Fruit fly (Drosophila melanogaster) whole organism, embryonic: Measurements from ENCODE around the gene Blm.
A peak's percentile ranks its signal among the peaks of the same experiment; 100 is the strongest.

Experiments
- Atf6 ChIP-seq: fragments of 200-800 bp; sonication (Bioruptor generic); IDR thresholded peaks from 2 replicates; pipeline ENCODE4 v1.3.6; 2022; ENCODE audit warnings: missing biosample characterization, missing genetic modification characterization
- Awh ChIP-seq: fragments of 200-800 bp; sonication (Bioruptor generic); IDR thresholded peaks from 2 replicates; pipeline ENCODE4, ENCODE4 v1.3.6; 2022; ENCODE audit warnings: missing biosample characterization, missing genetic modification characterization
- Blimp-1 ChIP-seq: fragments of 200-800 bp; sonication (Bioruptor generic); optimal IDR thresholded peaks from 3 replicates; lab custom pipeline; 2018; ENCODE audit warnings: missing biosample characterization, missing genetic modification characterization, mild to moderate bottlenecking, moderate library complexity, missing genetic modification reagents
- BtbVII ChIP-seq: fragments of 200-800 bp; sonication (Bioruptor generic); optimal IDR thresholded peaks from 3 replicates; lab custom pipeline; 2017; ENCODE audit warnings: missing biosample characterization, mild to moderate bottlenecking, missing genetic modification characterization
- CG10267 ChIP-seq: fragments of 200-800 bp; sonication (Bioruptor generic); optimal IDR thresholded peaks from 2 replicates; lab custom pipeline; 2018; ENCODE audit warnings: missing biosample characterization, mild to moderate bottlenecking, missing genetic modification characterization, moderate library complexity
- CG10979 ChIP-seq: fragments of 200-800 bp; sonication (Bioruptor generic); optimal IDR thresholded peaks from 2 replicates; lab custom pipeline; 2018; ENCODE audit warnings: missing biosample characterization, mild to moderate bottlenecking, missing genetic modification characterization, moderate library complexity
- CG12391 ChIP-seq: fragments of 200-800 bp; sonication (Bioruptor generic); optimal IDR thresholded peaks from 3 replicates; lab custom pipeline; 2018; ENCODE audit warnings: missing biosample characterization, mild to moderate bottlenecking, missing genetic modification characterization, moderate library complexity
- CG12769 ChIP-seq: fragments of 200-800 bp; sonication (Bioruptor generic); optimal IDR thresholded peaks from 2 replicates; lab custom pipeline; 2019; ENCODE audit warnings: missing biosample characterization, mild to moderate bottlenecking, missing genetic modification characterization, moderate library complexity
- CG13624 ChIP-seq: fragments of 200-800 bp; sonication (Bioruptor generic); optimal IDR thresholded peaks from 2 replicates; lab custom pipeline; 2016; ENCODE audit warnings: missing biosample characterization, missing genetic modification characterization
- CG15011 ChIP-seq: fragments of 200-800 bp; sonication (Bioruptor generic); optimal IDR thresholded peaks from 3 replicates; lab custom pipeline; 2018; ENCODE audit warnings: missing biosample characterization, mild to moderate bottlenecking, missing genetic modification characterization
- CG15601 ChIP-seq: fragments of 200-800 bp; sonication (Bioruptor generic); optimal IDR thresholded peaks from 3 replicates; lab custom pipeline; 2019; ENCODE audit warnings: missing biosample characterization, mild to moderate bottlenecking, missing genetic modification characterization, moderate library complexity
- CG16815 ChIP-seq: fragments of 200-800 bp; sonication (Bioruptor generic); optimal IDR thresholded peaks from 3 replicates; lab custom pipeline; 2017; ENCODE audit warnings: missing biosample characterization, mild to moderate bottlenecking, missing genetic modification characterization
- CG17361 ChIP-seq: fragments of 200-800 bp; sonication (Bioruptor generic); IDR thresholded peaks from 3 replicates; pipeline ENCODE4 v1.3.6; 2022; ENCODE audit warnings: missing biosample characterization, missing genetic modification characterization
- CG3838 ChIP-seq: fragments of 200-800 bp; sonication (Bioruptor generic); optimal IDR thresholded peaks from 3 replicates; lab custom pipeline; 2016; ENCODE audit warnings: missing biosample characterization, missing genetic modification characterization
- CG4404 ChIP-seq: fragments of 200-800 bp; sonication (Bioruptor generic); IDR thresholded peaks from 2 replicates; pipeline ENCODE4 v1.3.6; 2022; ENCODE audit warnings: missing biosample characterization, missing genetic modification characterization
- CG4854 ChIP-seq: fragments of 200-800 bp; sonication (Bioruptor generic); optimal IDR thresholded peaks from 2 replicates; lab custom pipeline; 2016; ENCODE audit warnings: missing biosample characterization, missing genetic modification characterization, inconsistent platforms
- CG6254 ChIP-seq: fragments of 200-800 bp; sonication (Bioruptor generic); optimal IDR thresholded peaks from 3 replicates; lab custom pipeline; 2017; ENCODE audit warnings: mild to moderate bottlenecking, missing biosample characterization, missing genetic modification reagents, missing genetic modification characterization
- CG6791 ChIP-seq: fragments of 200-800 bp; sonication (Bioruptor generic); IDR thresholded peaks from 3 replicates; pipeline ENCODE4 v1.3.6; 2022; ENCODE audit warnings: missing biosample characterization, missing genetic modification characterization; ENCODE audit not compliant: partially characterized antibody
- CG7839 ChIP-seq: fragments of 200-800 bp; sonication (Bioruptor generic); optimal IDR thresholded peaks from 3 replicates; lab custom pipeline; 2018; ENCODE audit warnings: missing biosample characterization, mild to moderate bottlenecking, missing genetic modification characterization, moderate library complexity
- CG8944 ChIP-seq: fragments of 200-800 bp; sonication (Bioruptor generic); optimal IDR thresholded peaks from 3 replicates; lab custom pipeline; 2016; ENCODE audit warnings: missing biosample characterization, missing genetic modification characterization
- Dfd ChIP-seq, 2 experiments: fragments of >200 bp; optimal IDR thresholded peaks; 2 replicates each; lab custom pipeline; 2017; ENCODE audit warnings: missing biosample characterization in 2 of 2, missing genetic modification characterization in 2 of 2
- Ets97D ChIP-seq: fragments of 200-800 bp; sonication (Bioruptor generic); optimal IDR thresholded peaks from 3 replicates; lab custom pipeline; 2016; ENCODE audit warnings: missing biosample characterization, missing genetic modification characterization
- H2.0 ChIP-seq: fragments of 200-800 bp; sonication (Bioruptor generic); IDR thresholded peaks from 2 replicates; pipeline ENCODE4 v1.3.6; 2022; ENCODE audit warnings: missing biosample characterization, missing genetic modification characterization
- HLH54F ChIP-seq: fragments of 200-800 bp; sonication (Bioruptor generic); optimal IDR thresholded peaks from 3 replicates; lab custom pipeline; 2016; ENCODE audit warnings: missing biosample characterization, missing genetic modification characterization
- Neu2 ChIP-seq: fragments of 200-800 bp; sonication (Bioruptor generic); optimal IDR thresholded peaks from 3 replicates; lab custom pipeline; 2016; ENCODE audit warnings: missing biosample characterization, missing genetic modification characterization, borderline replicate concordance
- NfI ChIP-seq: fragments of 200-800 bp; sonication (Bioruptor generic); optimal IDR thresholded peaks from 3 replicates; lab custom pipeline; 2018; ENCODE audit warnings: missing biosample characterization, mild to moderate bottlenecking, missing genetic modification characterization, moderate library complexity
- Rx ChIP-seq: fragments of 200-800 bp; sonication (Bioruptor generic); IDR thresholded peaks from 2 replicates; pipeline ENCODE4 v1.3.6; 2022; ENCODE audit warnings: missing biosample characterization, missing genetic modification characterization
- Scr ChIP-seq: fragments of 200-800 bp; sonication (Bioruptor generic); IDR thresholded peaks from 2 replicates; pipeline ENCODE4 v1.3.6; 2022; ENCODE audit warnings: missing biosample characterization, missing genetic modification characterization; ENCODE audit not compliant: partially characterized antibody
- Sry-β ChIP-seq: fragments of 200-800 bp; sonication (Bioruptor generic); optimal IDR thresholded peaks from 2 replicates; lab custom pipeline; 2018; ENCODE audit warnings: missing biosample characterization, mild to moderate bottlenecking, missing genetic modification characterization, moderate library complexity
- Trl ChIP-seq, 3 experiments: fragments of >200 bp in 2 of 3; fragments of 200-800 bp in 1 of 3; sonication (Bioruptor generic) in 1 of 3; optimal IDR thresholded peaks; 2 replicates in 1 of 3; 3 replicates in 2 of 3; lab custom pipeline; 2016 to 2017; ENCODE audit warnings: missing biosample characterization in 1 of 3, missing genetic modification characterization in 1 of 3
- abd-A ChIP-seq: fragments of 200-800 bp; sonication (Bioruptor generic); optimal IDR thresholded peaks from 3 replicates; lab custom pipeline; 2019; ENCODE audit warnings: missing biosample characterization, mild to moderate bottlenecking, missing genetic modification characterization, moderate library complexity
- ato ChIP-seq: fragments of 200-800 bp; sonication (Bioruptor generic); IDR thresholded peaks from 2 replicates; pipeline ENCODE4 v1.3.6; 2022; ENCODE audit warnings: missing biosample characterization, missing genetic modification characterization; ENCODE audit not compliant: partially characterized antibody
- bowl ChIP-seq: fragments of 200-800 bp; sonication (Bioruptor generic); IDR thresholded peaks from 2 replicates; pipeline ENCODE4 v1.3.6; 2022; ENCODE audit warnings: missing biosample characterization, missing genetic modification characterization
- cato ChIP-seq: fragments of 200-800 bp; sonication (Bioruptor generic); optimal IDR thresholded peaks from 2 replicates; lab custom pipeline; 2016; ENCODE audit warnings: missing biosample characterization, missing genetic modification characterization, borderline replicate concordance
- dm ChIP-seq: fragments of 200-800 bp; sonication (Bioruptor generic); optimal IDR thresholded peaks from 3 replicates; lab custom pipeline; 2016; ENCODE audit warnings: missing biosample characterization, missing genetic modification characterization
- ems ChIP-seq: fragments of 200-800 bp; sonication (Bioruptor generic); optimal IDR thresholded peaks from 3 replicates; lab custom pipeline; 2016; ENCODE audit warnings: missing biosample characterization, missing genetic modification characterization
- gcm ChIP-seq: fragments of 200-800 bp; sonication (Bioruptor generic); optimal IDR thresholded peaks from 2 replicates; lab custom pipeline; 2019; ENCODE audit warnings: missing biosample characterization, mild to moderate bottlenecking, missing genetic modification characterization, moderate library complexity
- gsb-n ChIP-seq: fragments of 200-800 bp; sonication (Bioruptor generic); optimal IDR thresholded peaks from 3 replicates; lab custom pipeline; 2018; ENCODE audit warnings: missing biosample characterization, mild to moderate bottlenecking, missing genetic modification characterization
- h ChIP-seq: fragments of >200 bp; optimal IDR thresholded peaks from 2 replicates; lab custom pipeline; 2017
- insv ChIP-seq, 2 experiments: fragments of 200-800 bp; sonication (Bioruptor generic); optimal IDR thresholded peaks; 3 replicates each; lab custom pipeline; 2016 to 2018; ENCODE audit warnings: missing biosample characterization in 2 of 2, missing genetic modification characterization in 2 of 2
- jing ChIP-seq: fragments of 200-800 bp; sonication (Bioruptor generic); optimal IDR thresholded peaks from 2 replicates; lab custom pipeline; 2018; ENCODE audit warnings: missing biosample characterization, mild to moderate bottlenecking, missing genetic modification characterization
- knrl ChIP-seq: fragments of 200-800 bp; sonication (Bioruptor generic); IDR thresholded peaks from 3 replicates; pipeline ENCODE4 v1.3.6; 2022; ENCODE audit warnings: missing biosample characterization, missing genetic modification characterization; ENCODE audit not compliant: partially characterized antibody
- psq ChIP-seq: fragments of 200-800 bp; sonication (Bioruptor generic); optimal IDR thresholded peaks from 2 replicates; lab custom pipeline; 2017; ENCODE audit warnings: missing biosample characterization, missing genetic modification characterization
- pzg ChIP-seq: fragments of 200-800 bp; sonication (Bioruptor generic); optimal IDR thresholded peaks from 3 replicates; lab custom pipeline; 2018; ENCODE audit warnings: missing biosample characterization, mild to moderate bottlenecking, missing genetic modification characterization, moderate library complexity
- repo ChIP-seq: fragments of 200-800 bp; sonication (Bioruptor generic); optimal IDR thresholded peaks from 2 replicates; lab custom pipeline; 2016; ENCODE audit warnings: missing biosample characterization, missing genetic modification characterization
- run ChIP-seq: fragments of 200-800 bp; sonication (Bioruptor generic); optimal IDR thresholded peaks from 3 replicates; lab custom pipeline; 2018; ENCODE audit warnings: missing biosample characterization, mild to moderate bottlenecking, missing genetic modification characterization
- sd ChIP-seq: fragments of 200-800 bp; sonication (Bioruptor generic); optimal IDR thresholded peaks from 3 replicates; lab custom pipeline; 2018; ENCODE audit warnings: missing biosample characterization, mild to moderate bottlenecking, missing genetic modification characterization, moderate library complexity
- sim ChIP-seq: fragments of 200-800 bp; sonication (Bioruptor generic); IDR thresholded peaks from 2 replicates; pipeline ENCODE4 v1.3.6; 2022; ENCODE audit warnings: missing biosample characterization, missing genetic modification characterization
- sima ChIP-seq: fragments of 200-800 bp; sonication (Bioruptor generic); optimal IDR thresholded peaks from 2 replicates; lab custom pipeline; 2016; ENCODE audit warnings: missing biosample characterization, missing genetic modification characterization
- yki ChIP-seq: fragments of >200 bp; optimal IDR thresholded peaks from 3 replicates; lab custom pipeline; 2018

Blm gene

dm6 chr3R:11764279-11764880 lies 22.8 kb upstream of the Blm start, which contains the start of gene Lk6 (continued):
- no peak for TF ChIP-seq psq (GFP tag; lab: Kevin White, UChicago)
- peak; percentile 45 for TF ChIP-seq gsb-n (tag; lab: Kevin White, UChicago)
- peak; percentile 100 for TF ChIP-seq pzg
- no peak for TF ChIP-seq Trl (optimal IDR thresholded peaks at IDR 0.05; lab: Kevin White, UChicago)
- TF ChIP-seq Trl (GFP tag; optimal IDR thresholded peaks at IDR 0.05; lab: Kevin White, UChicago): peak; percentile 14
- TF ChIP-seq Scr (GFP tag; lab: Robert Waterston, UW): no peak
- no peak for TF ChIP-seq repo
- TF ChIP-seq sim: no peak
- TF ChIP-seq CG15601: peak; percentile 86
- TF ChIP-seq CG6254: no peak
- TF ChIP-seq dm (GFP tag; lab: Kevin White, UChicago): peak; percentile 9
- TF ChIP-seq cato (GFP tag; lab: Kevin White, UChicago): no peak
- TF ChIP-seq NfI (GFP tag; lab: Kevin White, UChicago): no peak
- peak; percentile 60 for TF ChIP-seq CG13624 (GFP tag; lab: Kevin White, UChicago)
- peak; percentile 28 for TF ChIP-seq gcm (GFP tag; lab: Kevin White, UChicago)
- TF ChIP-seq CG8944 (GFP tag; lab: Kevin White, UChicago): peak; percentile 19
- TF ChIP-seq Dfd (GFP tag; optimal IDR thresholded peaks at IDR 0.05; lab: Kevin White, UChicago): no peak
- TF ChIP-seq CG15011 (GFP tag; lab: Kevin White, UChicago): peak; percentile 52
- no peak for TF ChIP-seq h (lab: Kevin White, UChicago)
- peak; percentile 82 for TF ChIP-seq run (tag; lab: Kevin White, UChicago)
- TF ChIP-seq Awh: no peak
- peak in 1 of 2 experiments; percentile 76 for TF ChIP-seq insv (GFP tag; optimal IDR thresholded peaks at IDR 0.05; lab: Kevin White, UChicago)
- no peak for TF ChIP-seq CG4404 (GFP tag; lab: Robert Waterston, UW)
- peak; percentile 52 for TF ChIP-seq BtbVII (GFP tag; lab: Kevin White, UChicago)
- TF ChIP-seq CG17361 (GFP tag; lab: Robert Waterston, UW): no peak
- TF ChIP-seq CG16815: no peak
- no peak for TF ChIP-seq Rx
- TF ChIP-seq bowl (GFP tag; lab: Robert Waterston, UW): no peak
- peak; percentile 86 for TF ChIP-seq CG10267 (tag; lab: Kevin White, UChicago)
- TF ChIP-seq CG12769: peak; percentile 80
- TF ChIP-seq CG6791 (GFP tag; lab: Robert Waterston, UW): no peak
- TF ChIP-seq Sry-β (GFP tag; lab: Kevin White, UChicago): no peak
- peak; percentile 96 for TF ChIP-seq Ets97D (GFP tag; lab: Kevin White, UChicago)
- TF ChIP-seq ems (GFP tag; lab: Kevin White, UChicago): peak; percentile 29
- no peak for TF ChIP-seq ato
- no peak for TF ChIP-seq Neu2 (GFP tag; lab: Kevin White, UChicago)
- no peak for TF ChIP-seq yki (lab: Kevin White, UChicago)
- TF ChIP-seq Atf6 (GFP tag; lab: Robert Waterston, UW): no peak
- no peak for TF ChIP-seq sima (GFP tag; lab: Kevin White, UChicago)
- TF ChIP-seq HLH54F: peak; percentile 13
- TF ChIP-seq CG12391 (tag; lab: Kevin White, UChicago): peak; percentile 66
- TF ChIP-seq H2.0 (GFP tag; lab: Robert Waterston, UW): no peak
- no peak for TF ChIP-seq knrl (GFP tag; lab: Robert Waterston, UW)
- peak; percentile 15 for TF ChIP-seq CG10979
- TF ChIP-seq Blimp-1 (GFP tag; lab: Kevin White, UChicago): peak; percentile 30
- TF ChIP-seq sd: peak; percentile 56
- no peak for TF ChIP-seq CG4854 (GFP tag; lab: Kevin White, UChicago)
- no peak for TF ChIP-seq CG3838 (GFP tag; lab: Kevin White, UChicago)
- TF ChIP-seq abd-A (tag; lab: Kevin White, UChicago): no peak
- no peak for TF ChIP-seq jing (GFP tag; lab: Kevin White, UChicago)
- peak; percentile 36 for TF ChIP-seq CG7839 (tag; lab: Kevin White, UChicago)
